Fruit fly (Drosophila melanogaster) whole organism, embryonic: ENCODE results near the gene Rad60.

Experiments
- Adf1 ChIP-seq: fragments of 200-800 bp; sonication (Bioruptor generic); IDR thresholded peaks from 2 replicates; pipeline ENCODE4 v1.3.6; 2022; ENCODE audit warnings: missing biosample characterization, missing genetic modification characterization
- Antp ChIP-seq: fragments of 200-800 bp; sonication (Bioruptor generic); optimal IDR thresholded peaks from 3 replicates; lab custom pipeline; 2016; ENCODE audit warnings: missing biosample characterization, missing genetic modification characterization
- Atf-2 ChIP-seq: fragments of 200-800 bp; sonication (Bioruptor generic); optimal IDR thresholded peaks from 2 replicates; lab custom pipeline; 2016; ENCODE audit warnings: missing biosample characterization, missing genetic modification characterization
- Atf3 ChIP-seq: fragments of 200-800 bp; sonication (Bioruptor generic); optimal IDR thresholded peaks from 3 replicates; lab custom pipeline; 2016; ENCODE audit warnings: missing biosample characterization, missing genetic modification characterization
- B-H2 ChIP-seq: fragments of 200-800 bp; sonication (Bioruptor generic); optimal IDR thresholded peaks from 2 replicates; lab custom pipeline; 2018; ENCODE audit warnings: missing biosample characterization, mild to moderate bottlenecking, missing genetic modification characterization
- Bgb ChIP-seq: fragments of 200-800 bp; sonication (Bioruptor generic); IDR thresholded peaks from 2 replicates; pipeline ENCODE4 v1.3.6; 2022; ENCODE audit warnings: missing biosample characterization, missing genetic modification characterization; ENCODE audit not compliant: partially characterized antibody
- CG1024 ChIP-seq: fragments of 200-800 bp; sonication (Bioruptor generic); IDR thresholded peaks from 2 replicates; pipeline ENCODE4 v1.3.6; 2022; ENCODE audit warnings: missing biosample characterization, missing genetic modification characterization
- CG10565 ChIP-seq: fragments of 200-800 bp; sonication (Bioruptor generic); optimal IDR thresholded peaks from 3 replicates; lab custom pipeline; 2016; ENCODE audit warnings: missing biosample characterization, mild to moderate bottlenecking, missing genetic modification characterization
- CG12391 ChIP-seq: fragments of 200-800 bp; sonication (Bioruptor generic); optimal IDR thresholded peaks from 3 replicates; lab custom pipeline; 2018; ENCODE audit warnings: missing biosample characterization, mild to moderate bottlenecking, missing genetic modification characterization, moderate library complexity
- CG14014 ChIP-seq: fragments of 200-800 bp; sonication (Bioruptor generic); IDR thresholded peaks from 2 replicates; pipeline ENCODE4 v1.3.6; 2022; ENCODE audit warnings: missing biosample characterization, missing genetic modification characterization
- CG14667 ChIP-seq: fragments of 200-800 bp; sonication (Bioruptor generic); IDR thresholded peaks from 2 replicates; pipeline ENCODE4 v1.3.6; 2022; ENCODE audit warnings: missing biosample characterization, missing genetic modification characterization
- CG17361 ChIP-seq: fragments of 200-800 bp; sonication (Bioruptor generic); IDR thresholded peaks from 3 replicates; pipeline ENCODE4 v1.3.6; 2022; ENCODE audit warnings: missing biosample characterization, missing genetic modification characterization
- CG17385 ChIP-seq: fragments of 200-800 bp; sonication (Bioruptor generic); optimal IDR thresholded peaks from 3 replicates; lab custom pipeline; 2018; ENCODE audit warnings: missing biosample characterization, mild to moderate bottlenecking, missing genetic modification characterization
- CG18262 ChIP-seq: fragments of 200-800 bp; optimal IDR thresholded peaks from 3 replicates; lab custom pipeline; 2019; ENCODE audit warnings: missing biosample characterization, mild to moderate bottlenecking, missing genetic modification characterization, moderate library complexity
- CG18599 ChIP-seq: fragments of 200-800 bp; sonication (Bioruptor generic); optimal IDR thresholded peaks from 3 replicates; lab custom pipeline; 2017; ENCODE audit warnings: missing biosample characterization, missing genetic modification characterization, mild to moderate bottlenecking, moderate library complexity, missing genetic modification reagents
- CG30020 ChIP-seq: fragments of 200-800 bp; optimal IDR thresholded peaks from 2 replicates; lab custom pipeline; 2019; ENCODE audit warnings: missing biosample characterization, mild to moderate bottlenecking, missing genetic modification characterization, moderate library complexity
- CG6683 ChIP-seq: fragments of 200-800 bp; sonication (Bioruptor generic); optimal IDR thresholded peaks from 2 replicates; lab custom pipeline; 2017; ENCODE audit warnings: missing biosample characterization, mild to moderate bottlenecking, missing genetic modification characterization, missing genetic modification reagents
- CG8281 ChIP-seq: fragments of 200-800 bp; sonication (Bioruptor generic); optimal IDR thresholded peaks from 2 replicates; lab custom pipeline; 2018; ENCODE audit warnings: missing biosample characterization, mild to moderate bottlenecking, missing genetic modification characterization, moderate library complexity
- Chrac-16 ChIP-seq: fragments of 200-800 bp; sonication (Bioruptor generic); optimal IDR thresholded peaks from 3 replicates; lab custom pipeline; 2016; ENCODE audit warnings: missing biosample characterization, missing genetic modification characterization
- Dip2 ChIP-seq: fragments of 200-800 bp; sonication (Bioruptor generic); IDR thresholded peaks from 2 replicates; pipeline ENCODE4 v1.3.6; 2022; ENCODE audit warnings: missing biosample characterization, missing genetic modification characterization
- Fer3 ChIP-seq: fragments of 200-800 bp; sonication (Bioruptor generic); optimal IDR thresholded peaks from 2 replicates; lab custom pipeline; 2018; ENCODE audit warnings: missing biosample characterization, mild to moderate bottlenecking, missing genetic modification characterization, moderate library complexity
- Gsc ChIP-seq: fragments of 200-800 bp; sonication (Bioruptor generic); IDR thresholded peaks from 2 replicates; pipeline ENCODE4 v1.3.6; 2022; ENCODE audit warnings: missing biosample characterization, missing genetic modification characterization
- HLHmδ ChIP-seq: fragments of 200-800 bp; sonication (Bioruptor generic); optimal IDR thresholded peaks from 2 replicates; lab custom pipeline; 2018; ENCODE audit warnings: missing biosample characterization, mild to moderate bottlenecking, missing genetic modification characterization, moderate library complexity
- Kr ChIP-seq: fragments of 200-800 bp; sonication (Bioruptor generic); optimal IDR thresholded peaks from 2 replicates; lab custom pipeline; 2017; ENCODE audit warnings: missing biosample characterization, mild to moderate bottlenecking, missing genetic modification characterization
- Mad ChIP-seq: fragments of 200-800 bp; sonication (Bioruptor generic); optimal IDR thresholded peaks from 2 replicates; lab custom pipeline; 2016; ENCODE audit warnings: missing biosample characterization, missing genetic modification characterization
- NfI ChIP-seq: fragments of 200-800 bp; sonication (Bioruptor generic); optimal IDR thresholded peaks from 3 replicates; lab custom pipeline; 2018; ENCODE audit warnings: missing biosample characterization, mild to moderate bottlenecking, missing genetic modification characterization, moderate library complexity
- Ssrp ChIP-seq: fragments of 200-800 bp; sonication (Bioruptor generic); optimal IDR thresholded peaks from 2 replicates; lab custom pipeline; 2018; ENCODE audit warnings: missing biosample characterization, mild to moderate bottlenecking, missing genetic modification characterization, moderate library complexity
- Usf ChIP-seq: fragments of 200-800 bp; sonication (Bioruptor generic); optimal IDR thresholded peaks from 2 replicates; lab custom pipeline; 2017; ENCODE audit warnings: missing genotype, missing biosample characterization, missing genetic modification characterization
- ab ChIP-seq: fragments of 200-800 bp; sonication (Bioruptor generic); optimal IDR thresholded peaks from 2 replicates; lab custom pipeline; 2016; ENCODE audit warnings: missing biosample characterization, missing genetic modification characterization
- al ChIP-seq: fragments of 200-800 bp; sonication (Bioruptor generic); IDR thresholded peaks from 2 replicates; pipeline ENCODE4 v1.3.6; 2022; ENCODE audit warnings: missing biosample characterization, missing genetic modification characterization
- aop ChIP-seq: fragments of 200-800 bp; sonication (Bioruptor generic); IDR thresholded peaks from 2 replicates; pipeline ENCODE4 v1.3.6; 2022; ENCODE audit warnings: missing biosample characterization, missing genetic modification characterization
- ato ChIP-seq: fragments of 200-800 bp; sonication (Bioruptor generic); IDR thresholded peaks from 2 replicates; pipeline ENCODE4 v1.3.6; 2022; ENCODE audit warnings: missing biosample characterization, missing genetic modification characterization; ENCODE audit not compliant: partially characterized antibody
- dysf ChIP-seq: fragments of 200-800 bp; sonication (Bioruptor generic); IDR thresholded peaks from 3 replicates; pipeline ENCODE4 v1.3.6; 2022; ENCODE audit warnings: missing biosample characterization, missing genetic modification characterization
- fru ChIP-seq: fragments of >200 bp; optimal IDR thresholded peaks from 2 replicates; lab custom pipeline; 2017
- jumu ChIP-seq: fragments of 200-800 bp; sonication (Bioruptor generic); optimal IDR thresholded peaks from 3 replicates; lab custom pipeline; 2016; ENCODE audit warnings: missing biosample characterization, missing genetic modification characterization
- luna ChIP-seq: fragments of 200-800 bp; sonication (Bioruptor generic); optimal IDR thresholded peaks from 2 replicates; lab custom pipeline; 2016; ENCODE audit warnings: missing biosample characterization, missing genetic modification characterization
- mld ChIP-seq: fragments of 200-800 bp; sonication (Bioruptor generic); IDR thresholded peaks from 3 replicates; pipeline ENCODE4 v1.3.6; 2022; ENCODE audit warnings: missing biosample characterization, missing genetic modification characterization; ENCODE audit not compliant: partially characterized antibody
- odd ChIP-seq: fragments of 200-800 bp; sonication (Bioruptor generic); optimal IDR thresholded peaks from 2 replicates; lab custom pipeline; 2017; ENCODE audit warnings: missing biosample characterization, mild to moderate bottlenecking, missing genetic modification characterization
- otp ChIP-seq: fragments of 200-800 bp; sonication (Bioruptor generic); IDR thresholded peaks from 3 replicates; pipeline ENCODE4, ENCODE4 v1.3.6; 2022; ENCODE audit warnings: missing biosample characterization, missing genetic modification characterization
- pnt ChIP-seq: fragments of 200-800 bp; sonication (Bioruptor generic); optimal IDR thresholded peaks from 3 replicates; lab custom pipeline; 2016; ENCODE audit warnings: missing biosample characterization, missing genetic modification characterization
- prd ChIP-seq, 3 experiments: fragments of >200 bp in 2 of 3; fragments of 200-800 bp in 1 of 3; sonication (Bioruptor generic) in 1 of 3; optimal IDR thresholded peaks in 2 of 3; IDR thresholded peaks in 1 of 3; 2 replicates in 2 of 3; 3 replicates in 1 of 3; pipeline versions ENCODE4 v1.3.6 to Lab custom; 2017 to 2022; ENCODE audit warnings: missing biosample characterization in 1 of 3, missing genetic modification characterization in 1 of 3
- sna ChIP-seq: fragments of 200-800 bp; sonication (Bioruptor generic); IDR thresholded peaks from 2 replicates; pipeline ENCODE4 v1.3.6; 2022; ENCODE audit warnings: missing biosample characterization, missing genetic modification characterization; ENCODE audit not compliant: partially characterized antibody
- so ChIP-seq: fragments of 200-800 bp; sonication (Bioruptor generic); IDR thresholded peaks from 3 replicates; pipeline ENCODE4 v1.3.6; 2022; ENCODE audit warnings: missing biosample characterization, missing genetic modification characterization
- trh ChIP-seq: fragments of 200-800 bp; sonication (Bioruptor generic); optimal IDR thresholded peaks from 2 replicates; lab custom pipeline; 2016; ENCODE audit warnings: missing biosample characterization, missing genetic modification characterization
- tup ChIP-seq: fragments of 200-800 bp; sonication (Bioruptor generic); optimal IDR thresholded peaks from 2 replicates; lab custom pipeline; 2016; ENCODE audit warnings: missing biosample characterization, mild to moderate bottlenecking, missing genetic modification characterization, moderate library complexity
- twi ChIP-seq: fragments of 200-800 bp; optimal IDR thresholded peaks from 2 replicates; lab custom pipeline; 2019; ENCODE audit warnings: missing biosample characterization, mild to moderate bottlenecking, missing genetic modification characterization, moderate library complexity
- tx ChIP-seq: fragments of 200-800 bp; sonication (Bioruptor generic); optimal IDR thresholded peaks from 2 replicates; lab custom pipeline; 2016; ENCODE audit warnings: missing biosample characterization, missing genetic modification characterization
- unpg ChIP-seq: fragments of 200-800 bp; sonication (Bioruptor generic); optimal IDR thresholded peaks from 3 replicates; lab custom pipeline; 2018; ENCODE audit warnings: missing biosample characterization, mild to moderate bottlenecking, missing genetic modification characterization, moderate library complexity
- zf30C ChIP-seq: fragments of 200-800 bp; sonication (Bioruptor generic); optimal IDR thresholded peaks from 3 replicates; lab custom pipeline; 2018; ENCODE audit warnings: missing biosample characterization, mild to moderate bottlenecking, missing genetic modification characterization
- zfh2 ChIP-seq: fragments of 200-800 bp; sonication (Bioruptor generic); optimal IDR thresholded peaks from 2 replicates; lab custom pipeline; 2016; ENCODE audit warnings: missing biosample characterization, missing genetic modification characterization

The Rad60 gene

dm6 chr3R:23293066-23293777, 41.9 kb upstream of the Rad60 start (continued):
- TF ChIP-seq mld (GFP tag; lab: Robert Waterston, UW) (no peak), twi (tag; lab: Kevin White, UChicago) (no peak), Atf3 (GFP tag; lab: Kevin White, UChicago) (no peak), CG18262 (tag; lab: Kevin White, UChicago) (peak; percentile 79), CG10565 (GFP tag; lab: Kevin White, UChicago) (no peak), so (GFP tag; lab: Robert Waterston, UW) (no peak), Ssrp (tag; lab: Kevin White, UChicago) (peak; percentile 58), CG8281 (tag; lab: Kevin White, UChicago) (no peak), Usf (no peak), Antp (GFP tag; lab: Kevin White, UChicago) (no peak), ab (GFP tag; lab: Kevin White, UChicago) (no peak), CG6683 (GFP tag; lab: Kevin White, UChicago) (no peak), Chrac-16 (peak; percentile 45), CG14014 (GFP tag; lab: Robert Waterston, UW) (peak; percentile 47; the same call in 1 of the 2 replicates), jumu (no peak), Dip2 (GFP tag; lab: Robert Waterston, UW) (no peak), odd (GFP tag; lab: Kevin White, UChicago) (no peak), HLHmδ (no peak), zfh2 (GFP tag; lab: Kevin White, UChicago) (no peak), fru (lab: Kevin White, UChicago) (no peak), Adf1 (GFP tag; lab: Robert Waterston, UW) (peak; percentile 70; the same call in 1 of the 2 replicates), Fer3 (tag; lab: Kevin White, UChicago) (no peak), pnt (GFP tag; lab: Kevin White, UChicago) (no peak), Atf-2 (GFP tag; lab: Kevin White, UChicago) (no peak), CG1024 (peak; percentile 44; the same call in 1 of the 2 replicates), luna (GFP tag; lab: Kevin White, UChicago) (no peak), Mad (peak; percentile 31), unpg (GFP tag; lab: Kevin White, UChicago) (peak; percentile 65), B-H2 (no peak), dysf (peak; percentile 50; the same call in 1 of the 3 replicates), Gsc (GFP tag; lab: Robert Waterston, UW) (no peak), tx (no peak), NfI (peak; percentile 9), CG17361 (peak; percentile 70), ato (GFP tag; lab: Robert Waterston, UW) (no peak), CG14667 (GFP tag; lab: Robert Waterston, UW) (peak; percentile 61; the same call in 1 of the 2 replicates), trh (GFP tag; lab: Kevin White, UChicago) (no peak), prd (optimal IDR thresholded peaks at IDR 0.05; lab: Kevin White, UChicago) (no peak), prd (GFP tag; IDR thresholded peaks at IDR 0.05; lab: Robert Waterston, UW) (peak; percentile 79; the same call in 2 of the 3 replicates), CG12391 (tag; lab: Kevin White, UChicago) (peak; percentile 68), Kr (GFP tag; lab: Kevin White, UChicago) (no peak), CG18599 (no peak), zf30C (GFP tag; lab: Kevin White, UChicago) (peak; percentile 12), CG17385 (GFP tag; lab: Kevin White, UChicago) (peak; percentile 31), tup (GFP tag; lab: Kevin White, UChicago) (no peak), al (GFP tag; lab: Robert Waterston, UW) (no peak), otp (no peak), CG30020 (no peak), sna (GFP tag; lab: Robert Waterston, UW) (0 out of 2 replicates have a peak, but pooled peaks have one; percentile 35), Bgb (GFP tag; lab: Robert Waterston, UW) (no peak), aop (GFP tag; lab: Robert Waterston, UW) (no peak)
